Worm (Caenorhabditis elegans) whole organism, early embryonic: ENCODE results near the gene F30H5.5.

Experiments
- B0310.2 ChIP-seq: sonication (generic microtip); optimal IDR thresholded peaks from 2 replicates; lab custom pipeline; 2016; ENCODE audit warnings: mild to moderate bottlenecking, missing genetic modification characterization, missing compliant biosample characterization
- F13C5.2 ChIP-seq: sonication (generic microtip); optimal IDR thresholded peaks from 2 replicates; lab custom pipeline; 2017; ENCODE audit warnings: mild to moderate bottlenecking, missing genetic modification characterization, inconsistent platforms, missing compliant biosample characterization
- aly-1 ChIP-seq: sonication (generic microtip); optimal IDR thresholded peaks from 2 replicates; lab custom pipeline; 2016; ENCODE audit warnings: missing genetic modification characterization, missing compliant biosample characterization
- ama-1 ChIP-seq: fragments of 150-350 bp; optimal IDR thresholded peaks from 2 replicates; lab custom pipeline; 2014
- ceh-13 ChIP-seq: fragments of 200-800 bp; sonication (Bioruptor generic); optimal IDR thresholded peaks from 2 replicates; lab custom pipeline; 2018; ENCODE audit warnings: mild to moderate bottlenecking, missing genetic modification characterization, missing compliant biosample characterization
- ceh-36 ChIP-seq: sonication (generic microtip); optimal IDR thresholded peaks from 2 replicates; lab custom pipeline; 2016; ENCODE audit warnings: missing genetic modification characterization, inconsistent platforms, missing compliant biosample characterization
- ets-7 ChIP-seq: sonication (generic microtip); optimal IDR thresholded peaks from 2 replicates; lab custom pipeline; 2016; ENCODE audit warnings: missing genotype, missing genetic modification characterization, missing compliant biosample characterization
- flt-1 ChIP-seq: fragments of 200-800 bp; sonication (Bioruptor generic); IDR thresholded peaks from 2 replicates; pipeline ENCODE4 v1.3.6; 2022; ENCODE audit warnings: missing genetic modification characterization, missing compliant biosample characterization
- hmbx-1 ChIP-seq: sonication (generic microtip); optimal IDR thresholded peaks from 2 replicates; lab custom pipeline; 2016; ENCODE audit warnings: mild to moderate bottlenecking, missing genetic modification characterization, missing compliant biosample characterization
- hmg-4 ChIP-seq: fragments of 200-800 bp; sonication (Bioruptor generic); optimal IDR thresholded peaks from 2 replicates; lab custom pipeline; 2018; ENCODE audit warnings: mild to moderate bottlenecking, missing genetic modification characterization, missing compliant biosample characterization
- hnd-1 ChIP-seq: sonication (generic microtip); optimal IDR thresholded peaks from 2 replicates; lab custom pipeline; 2016; ENCODE audit warnings: missing genetic modification characterization, missing compliant biosample characterization
- pes-1 ChIP-seq: fragments of 200-800 bp; sonication (Bioruptor generic); IDR thresholded peaks from 2 replicates; pipeline ENCODE4 v1.3.6; 2022; ENCODE audit warnings: missing genetic modification reagents, missing genetic modification characterization, missing compliant biosample characterization
- scrt-1 ChIP-seq: fragments of 200-800 bp; sonication (Bioruptor generic); IDR thresholded peaks from 2 replicates; pipeline ENCODE4 v1.3.6; 2022; ENCODE audit warnings: missing genetic modification characterization, missing compliant biosample characterization
- sea-1 ChIP-seq: fragments of 200-800 bp; sonication (Bioruptor generic); conservative IDR thresholded peaks from 2 replicates; pipeline ENCODE4 v1.3.6; 2022; ENCODE audit warnings: missing genetic modification characterization, missing compliant biosample characterization
- tbx-11 ChIP-seq: fragments of 200-800 bp; sonication (Bioruptor generic); IDR thresholded peaks from 2 replicates; pipeline ENCODE4 v1.3.6; 2022; ENCODE audit warnings: missing genetic modification characterization, missing compliant biosample characterization
- tbx-37 ChIP-seq: fragments of 200-800 bp; sonication (Bioruptor generic); conservative IDR thresholded peaks from 2 replicates; pipeline ENCODE4 v1.3.6; 2022; ENCODE audit warnings: missing genetic modification reagents, missing genetic modification characterization, missing compliant biosample characterization
- tra-4 ChIP-seq: sonication (generic microtip); optimal IDR thresholded peaks from 2 replicates; lab custom pipeline; 2017; ENCODE audit warnings: missing genetic modification characterization, missing compliant biosample characterization

F30H5.5 gene

ce11 chrIII:475154-475553, 13.4 kb upstream of the F30H5.5 start, which contains the start of gene mat-3:
Gene mat-3 (plus strand): TSS chrIII:475454.
- TF ChIP-seq hmbx-1 (no peak), tbx-37 (GFP tag; lab: Robert Waterston, UW) (no peak), pes-1 (GFP tag; lab: Robert Waterston, UW) (no peak), flt-1 (GFP tag; lab: Robert Waterston, UW) (no peak), hnd-1 (tag; lab: Kevin White, UChicago) (no peak)

ce11 chrIII:481259-481658, 7.3 kb upstream of the F30H5.5 start:
- TF ChIP-seq hmg-4 (GFP tag; lab: Kevin White, UChicago) (no peak), tra-4 (tag; lab: Kevin White, UChicago) (no peak), hnd-1 (tag; lab: Kevin White, UChicago) (no peak), ceh-36 (no peak), ets-7 (no peak), F13C5.2 (tag; lab: Kevin White, UChicago) (no peak), sea-1 (no peak), ceh-13 (no peak), aly-1 (no peak), flt-1 (GFP tag; lab: Robert Waterston, UW) (no peak), B0310.2 (no peak), ama-1 (lab: Kevin White, UChicago) (no peak), pes-1 (GFP tag; lab: Robert Waterston, UW) (no peak), scrt-1 (GFP tag; lab: Robert Waterston, UW) (no peak), hmbx-1 (no peak), tbx-11 (GFP tag; lab: Robert Waterston, UW) (no peak), tbx-37 (GFP tag; lab: Robert Waterston, UW) (no peak)

DNA sequence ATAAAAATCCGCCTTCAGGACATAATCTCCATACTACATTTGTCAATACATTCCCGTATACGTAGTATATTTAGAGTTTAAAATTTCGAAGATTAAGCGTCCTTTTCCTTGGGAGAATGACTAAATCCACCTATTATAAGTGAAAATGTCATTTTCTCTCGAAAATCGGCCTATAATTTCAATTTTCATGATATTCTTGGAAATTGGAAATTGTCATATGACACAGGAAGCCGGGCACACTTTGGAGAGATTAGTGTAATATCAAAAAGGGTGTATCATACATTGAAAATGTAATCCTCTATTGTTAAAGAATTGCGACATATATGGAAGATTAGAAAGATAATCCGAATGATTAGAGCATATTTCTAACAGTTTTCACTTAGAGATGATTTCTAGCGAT, 5.8 kb upstream of the F30H5.5 start:
- no peak for TF ChIP-seq ceh-13
- TF ChIP-seq scrt-1 (GFP tag; lab: Robert Waterston, UW): no peak
- TF ChIP-seq sea-1: no peak
- no peak for TF ChIP-seq hmg-4 (GFP tag; lab: Kevin White, UChicago)
- TF ChIP-seq pes-1 (GFP tag; lab: Robert Waterston, UW): no peak
- no peak for TF ChIP-seq ceh-36
- TF ChIP-seq tbx-37 (GFP tag; lab: Robert Waterston, UW): no peak
- no peak for TF ChIP-seq B0310.2
- TF ChIP-seq ets-7: no peak
- no peak for TF ChIP-seq flt-1 (GFP tag; lab: Robert Waterston, UW)
- no peak for TF ChIP-seq F13C5.2 (tag; lab: Kevin White, UChicago)
- TF ChIP-seq hmbx-1: no peak
- TF ChIP-seq ama-1 (lab: Kevin White, UChicago): no peak
- no peak for TF ChIP-seq tra-4 (tag; lab: Kevin White, UChicago)
- TF ChIP-seq hnd-1 (tag; lab: Kevin White, UChicago): no peak
- TF ChIP-seq tbx-11 (GFP tag; lab: Robert Waterston, UW): no peak

DNA sequence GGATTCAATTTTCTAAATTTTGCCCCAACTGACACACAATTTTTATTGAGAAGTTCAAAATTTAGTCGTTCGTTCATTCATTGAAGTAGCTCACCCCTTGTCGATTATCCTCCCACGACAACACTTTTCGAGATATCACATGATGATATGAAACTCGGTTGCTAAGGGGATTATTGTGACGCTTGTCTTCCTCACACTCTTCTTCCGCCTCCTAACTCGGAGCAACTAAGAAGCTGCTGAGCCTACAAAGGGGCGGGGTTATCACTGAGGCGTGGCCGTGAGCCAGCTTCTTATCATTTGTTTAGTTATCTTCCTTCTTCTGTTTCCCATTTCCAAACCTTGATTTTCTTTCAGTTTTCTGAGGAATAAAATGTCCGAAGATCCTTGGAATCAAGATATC, 5.0 kb upstream of the F30H5.5 start, which contains the start of gene F10C5.3:
Gene F10C5.3 (plus strand): TSS at position 313 of the 400 bp plus-strand sequence.
- TF ChIP-seq hmg-4 (GFP tag; lab: Kevin White, UChicago) (no peak), tbx-37 (GFP tag; lab: Robert Waterston, UW) (no peak), sea-1 (no peak), flt-1 (GFP tag; lab: Robert Waterston, UW) (no peak), pes-1 (GFP tag; lab: Robert Waterston, UW) (no peak), ceh-13 (no peak), tbx-11 (GFP tag; lab: Robert Waterston, UW) (no peak), hnd-1 (tag; lab: Kevin White, UChicago) (no peak)

DNA sequence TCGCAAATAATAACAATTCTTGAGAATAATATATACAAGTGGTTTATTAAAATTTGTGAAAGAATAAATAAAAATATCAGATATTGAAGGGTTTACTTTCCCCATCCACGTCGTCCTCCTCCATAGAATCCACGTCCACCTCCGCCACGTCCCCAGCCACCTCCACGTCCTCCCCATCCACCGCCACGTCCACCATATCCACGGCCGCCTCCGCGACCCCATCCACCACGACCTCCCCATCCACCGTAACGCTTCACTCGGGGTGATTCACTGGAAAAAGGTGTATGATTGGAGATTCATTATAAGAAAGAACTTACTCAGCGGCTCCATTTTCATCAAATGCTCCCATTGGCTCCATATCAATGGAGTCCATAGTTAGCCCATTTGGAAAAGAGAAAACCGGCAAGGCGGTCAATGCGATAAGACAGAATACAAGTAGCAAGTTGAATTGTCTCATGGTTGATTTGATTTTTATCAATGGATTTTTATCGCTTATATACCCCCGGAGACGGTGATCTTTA, 2.4 kb upstream of the F30H5.5 start, which contains the start of gene nlp-32:
Gene nlp-32 (minus strand): TSS at position 471 of the 521 bp plus-strand sequence.
- no peak for TF ChIP-seq scrt-1 (GFP tag; lab: Robert Waterston, UW)
- no peak for TF ChIP-seq F13C5.2 (tag; lab: Kevin White, UChicago)
- no peak for TF ChIP-seq tra-4 (tag; lab: Kevin White, UChicago)
- no peak for TF ChIP-seq pes-1 (GFP tag; lab: Robert Waterston, UW)

DNA sequence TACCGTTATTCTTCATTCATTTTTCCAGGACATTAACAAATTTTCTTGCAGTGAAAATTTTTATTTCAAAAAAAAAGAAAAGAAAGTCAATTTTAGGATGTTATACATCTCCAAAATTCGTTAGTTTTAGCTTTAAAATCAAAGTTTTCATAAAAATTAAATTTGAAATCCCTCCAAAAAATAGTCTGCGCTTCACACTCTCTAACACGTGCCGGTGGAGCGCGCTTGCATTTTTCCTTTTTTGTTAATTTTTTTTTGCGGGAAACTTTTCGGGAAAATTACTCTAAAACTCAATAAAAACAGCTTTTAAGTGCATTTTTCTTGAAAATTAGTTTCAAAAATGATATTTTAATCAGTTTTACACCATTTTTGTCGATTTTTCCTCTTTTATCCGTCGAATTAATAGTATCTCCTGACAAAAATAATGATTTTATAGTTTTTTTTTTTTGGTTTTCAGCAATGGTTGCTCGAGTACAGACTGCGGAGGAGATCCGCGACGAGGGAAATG, 2.6 kb downstream of the F30H5.5 start, which contains the start of gene unc-45:
Gene unc-45 (plus strand): TSS at position 458 of the 508 bp plus-strand sequence.
- TF ChIP-seq flt-1 (GFP tag; lab: Robert Waterston, UW): no peak
- no peak for TF ChIP-seq hmbx-1
- TF ChIP-seq tra-4 (tag; lab: Kevin White, UChicago): no peak
- no peak for TF ChIP-seq sea-1
- TF ChIP-seq B0310.2: no peak
- TF ChIP-seq hnd-1 (tag; lab: Kevin White, UChicago): no peak
- TF ChIP-seq ceh-36: no peak
- TF ChIP-seq tbx-11 (GFP tag; lab: Robert Waterston, UW): no peak
- TF ChIP-seq tbx-37 (GFP tag; lab: Robert Waterston, UW): no peak
- TF ChIP-seq pes-1 (GFP tag; lab: Robert Waterston, UW): no peak
- no peak for TF ChIP-seq scrt-1 (GFP tag; lab: Robert Waterston, UW)
- no peak for TF ChIP-seq F13C5.2 (tag; lab: Kevin White, UChicago)
- TF ChIP-seq ama-1 (lab: Kevin White, UChicago): no peak
- TF ChIP-seq ceh-13: no peak
- TF ChIP-seq ets-7: no peak
- TF ChIP-seq hmg-4 (GFP tag; lab: Kevin White, UChicago): no peak
- TF ChIP-seq aly-1: no peak

- TF ChIP-seq flt-1 (GFP tag; lab: Robert Waterston, UW) (peak; percentile 80), hmbx-1 (peak; percentile 72), tra-4 (tag; lab: Kevin White, UChicago) (peak; percentile 46), ceh-36 (peak; percentile 65), aly-1 (peak; percentile 79), F13C5.2 (tag; lab: Kevin White, UChicago) (peak; percentile 89), hmg-4 (GFP tag; lab: Kevin White, UChicago) (peak; percentile 94), sea-1 (peak; percentile 86), pes-1 (GFP tag; lab: Robert Waterston, UW) (peak; percentile 86), B0310.2 (peak; percentile 66), tbx-37 (GFP tag; lab: Robert Waterston, UW) (peak; percentile 71), tbx-11 (GFP tag; lab: Robert Waterston, UW) (peak; percentile 86), ets-7 (peak; percentile 79), ama-1 (lab: Kevin White, UChicago) (no peak), scrt-1 (GFP tag; lab: Robert Waterston, UW) (peak; percentile 87), hnd-1 (tag; lab: Kevin White, UChicago) (peak; percentile 81), ceh-13 (peak; percentile 66)
Observed at ce11 chrIII:502583-502982, 14.0 kb downstream of the F30H5.5 start.
